Worm (Caenorhabditis elegans) whole organism, L1 larva: ENCODE measurements around the gene C07D10.5.

Experiments
- C04F5.9 ChIP-seq: sonication (generic microtip); optimal IDR thresholded peaks from 2 replicates; lab custom pipeline; 2016; ENCODE audit warnings: missing genetic modification characterization, missing compliant biosample characterization
- C16A3.4 ChIP-seq: fragments of 150-350 bp; optimal IDR thresholded peaks from 2 replicates; lab custom pipeline; 2014; ENCODE audit warnings: missing biosample characterization, missing genetic modification characterization
- C34B4.2 ChIP-seq: sonication (generic microtip); optimal IDR thresholded peaks from 2 replicates; lab custom pipeline; 2017; ENCODE audit warnings: mild to moderate bottlenecking, missing genetic modification characterization, missing compliant biosample characterization
- Y116A8C.19 ChIP-seq: sonication (generic microtip); optimal IDR thresholded peaks from 2 replicates; lab custom pipeline; 2016; ENCODE audit warnings: missing compliant biosample characterization, missing genetic modification characterization, borderline replicate concordance
- aha-1 ChIP-seq: fragments of 150-350 bp; optimal IDR thresholded peaks from 2 replicates; lab custom pipeline; 2014; ENCODE audit warnings: missing biosample characterization, missing genetic modification characterization
- alr-1 ChIP-seq: fragments of 200-800 bp; sonication (Bioruptor generic); optimal IDR thresholded peaks from 2 replicates; lab custom pipeline; 2018; ENCODE audit warnings: borderline replicate concordance, mild to moderate bottlenecking, missing genetic modification characterization, missing compliant biosample characterization
- aly-2 ChIP-seq: fragments of 150-350 bp; optimal IDR thresholded peaks from 2 replicates; lab custom pipeline; 2014; ENCODE audit warnings: missing biosample characterization, missing genetic modification characterization
- ama-1 ChIP-seq: fragments of 150-350 bp; optimal IDR thresholded peaks from 2 replicates; lab custom pipeline; 2014
- blmp-1 ChIP-seq: fragments of 150-350 bp; optimal IDR thresholded peaks from 2 replicates; lab custom pipeline; 2014; ENCODE audit warnings: missing biosample characterization, missing genetic modification characterization
- ceh-8 ChIP-seq: fragments of 200-800 bp; sonication (Bioruptor generic); optimal IDR thresholded peaks from 2 replicates; lab custom pipeline; 2018; ENCODE audit warnings: mild to moderate bottlenecking, missing genetic modification characterization, moderate library complexity, missing compliant biosample characterization
- ceh-82 ChIP-seq, 3 experiments: fragments of 150-350 bp in 1 of 3; sonication (generic microtip) in 2 of 3; optimal IDR thresholded peaks; 2 replicates each; lab custom pipeline; 2014 to 2017; ENCODE audit warnings: missing biosample characterization in 3 of 3, missing genetic modification characterization in 3 of 3
- ceh-88 ChIP-seq: fragments of 200-800 bp; sonication (Bioruptor generic); IDR thresholded peaks from 2 replicates; pipeline ENCODE4 v1.3.6; 2022; ENCODE audit warnings: missing genetic modification characterization, missing compliant biosample characterization
- dsc-1 ChIP-seq: sonication (generic microtip); optimal IDR thresholded peaks from 2 replicates; lab custom pipeline; 2016; ENCODE audit warnings: mild to moderate bottlenecking, missing genetic modification characterization, missing compliant biosample characterization
- efl-1 ChIP-seq, 4 experiments: fragments of 150-350 bp; optimal IDR thresholded peaks in 3 of 4; peaks in 1 of 4; 1 replicate in 1 of 4; 2 replicates in 3 of 4; lab custom pipeline; 2014; ENCODE audit warnings: missing biosample characterization in 2 of 4, missing genetic modification characterization in 2 of 4, missing genetic modification reagents in 2 of 4
- efl-3 ChIP-seq: fragments of 200-800 bp; sonication (Bioruptor generic); optimal IDR thresholded peaks from 2 replicates; lab custom pipeline; 2018; ENCODE audit warnings: mild to moderate bottlenecking, missing genetic modification characterization, missing compliant biosample characterization
- elt-2 ChIP-seq: sonication (generic microtip); optimal IDR thresholded peaks from 2 replicates; lab custom pipeline; 2016; ENCODE audit warnings: missing genetic modification characterization, mild to moderate bottlenecking, inconsistent platforms, missing compliant biosample characterization, missing genetic modification reagents
- elt-3 ChIP-seq, 6 experiments: fragments of 150-350 bp in 1 of 6; sonication (generic microtip); optimal IDR thresholded peaks; 2 replicates each; lab custom pipeline; 2017 to 2018; ENCODE audit warnings: missing biosample characterization in 6 of 6, missing genetic modification characterization in 6 of 6, inconsistent platforms in 1 of 6
- ets-5 ChIP-seq: fragments of 200-800 bp; sonication (Bioruptor generic); IDR thresholded peaks from 2 replicates; pipeline ENCODE4 v1.3.6; 2022; ENCODE audit warnings: missing genetic modification characterization, missing compliant biosample characterization
- fkh-10 ChIP-seq: sonication (generic microtip); optimal IDR thresholded peaks from 2 replicates; lab custom pipeline; 2017; ENCODE audit warnings: missing biosample characterization, missing genetic modification reagents, missing genetic modification characterization
- fkh-8 ChIP-seq: sonication (generic microtip); optimal IDR thresholded peaks from 2 replicates; lab custom pipeline; 2016; ENCODE audit warnings: mild to moderate bottlenecking, missing genetic modification characterization, missing compliant biosample characterization
- fos-1 ChIP-seq: fragments of 150-350 bp; optimal IDR thresholded peaks from 2 replicates; lab custom pipeline; 2014; ENCODE audit warnings: missing biosample characterization, missing genetic modification characterization
- hlh-17 ChIP-seq: fragments of 200-800 bp; sonication (Bioruptor generic); optimal IDR thresholded peaks from 2 replicates; lab custom pipeline; 2018; ENCODE audit warnings: missing genetic modification characterization, mild to moderate bottlenecking, missing compliant biosample characterization, moderate library complexity, borderline replicate concordance
- hpl-2 ChIP-seq: fragments of 150-350 bp; optimal IDR thresholded peaks from 2 replicates; lab custom pipeline; 2014; ENCODE audit warnings: missing biosample characterization, missing genetic modification reagents, missing genetic modification characterization
- irx-1 ChIP-seq: sonication (generic microtip); optimal IDR thresholded peaks from 2 replicates; lab custom pipeline; 2016; ENCODE audit warnings: missing genetic modification characterization, missing compliant biosample characterization
- lin-14 ChIP-seq: fragments of 200-800 bp; sonication (Bioruptor generic); optimal IDR thresholded peaks from 2 replicates; lab custom pipeline; 2018; ENCODE audit warnings: mild to moderate bottlenecking, missing genetic modification characterization, moderate library complexity, missing compliant biosample characterization
- lin-15B ChIP-seq: fragments of 150-350 bp; sonication (generic microtip); optimal IDR thresholded peaks from 3 replicates; lab custom pipeline; 2014; ENCODE audit warnings: missing biosample characterization, missing genetic modification characterization
- lin-39 ChIP-seq: fragments of 150-350 bp; optimal IDR thresholded peaks from 2 replicates; lab custom pipeline; 2014; ENCODE audit warnings: missing biosample characterization, missing genetic modification reagents, missing genetic modification characterization
- lsy-2 ChIP-seq, 2 experiments: fragments of 150-350 bp; optimal IDR thresholded peaks; 2 replicates each; lab custom pipeline; 2014; ENCODE audit warnings: missing biosample characterization in 2 of 2, missing genetic modification characterization in 2 of 2
- mdl-1 ChIP-seq, 2 experiments: fragments of 150-350 bp; optimal IDR thresholded peaks; 2 replicates each; lab custom pipeline; 2014 to 2017; ENCODE audit warnings: missing biosample characterization in 2 of 2, missing genetic modification characterization in 2 of 2, inconsistent platforms in 1 of 2
- mep-1 ChIP-seq: fragments of 150-350 bp; optimal IDR thresholded peaks from 2 replicates; lab custom pipeline; 2014; ENCODE audit warnings: missing biosample characterization, missing genetic modification characterization
- nhr-19 ChIP-seq: fragments of 200-800 bp; sonication (Bioruptor generic); conservative IDR thresholded peaks from 2 replicates; pipeline ENCODE4 v1.3.6; 2022; ENCODE audit warnings: missing genetic modification characterization, missing compliant biosample characterization
- nhr-20 ChIP-seq: sonication (generic microtip); optimal IDR thresholded peaks from 2 replicates; lab custom pipeline; 2016; ENCODE audit warnings: mild to moderate bottlenecking, missing genetic modification characterization, missing compliant biosample characterization
- nhr-28 ChIP-seq: fragments of 150-350 bp; optimal IDR thresholded peaks from 2 replicates; lab custom pipeline; 2014; ENCODE audit warnings: missing biosample characterization, missing genetic modification characterization
- nhr-47 ChIP-seq: sonication (generic microtip); optimal IDR thresholded peaks from 2 replicates; lab custom pipeline; 2016; ENCODE audit warnings: mild to moderate bottlenecking, missing genetic modification characterization, moderate library complexity, missing compliant biosample characterization
- nhr-71 ChIP-seq: sonication (generic microtip); optimal IDR thresholded peaks from 2 replicates; lab custom pipeline; 2016; ENCODE audit warnings: mild to moderate bottlenecking, missing genetic modification characterization, moderate library complexity, missing compliant biosample characterization
- nhr-76 ChIP-seq: sonication (generic microtip); optimal IDR thresholded peaks from 2 replicates; lab custom pipeline; 2017; ENCODE audit warnings: missing biosample characterization, missing genetic modification characterization
- nhr-77 ChIP-seq: fragments of 150-350 bp; optimal IDR thresholded peaks from 2 replicates; lab custom pipeline; 2014; ENCODE audit warnings: missing biosample characterization, missing genetic modification characterization
- nhr-84 ChIP-seq: sonication (generic microtip); optimal IDR thresholded peaks from 2 replicates; lab custom pipeline; 2017; ENCODE audit warnings: missing biosample characterization, missing genetic modification characterization
- nhr-85 ChIP-seq: sonication (generic microtip); peaks from one replicate; lab custom pipeline; 2016; ENCODE audit warnings: missing genetic modification characterization, inconsistent platforms, missing compliant biosample characterization
- pax-3 ChIP-seq: fragments of 200-800 bp; sonication (Bioruptor generic); optimal IDR thresholded peaks from 2 replicates; lab custom pipeline; 2018; ENCODE audit warnings: mild to moderate bottlenecking, missing genetic modification characterization, moderate library complexity, missing compliant biosample characterization
- pqm-1 ChIP-seq: sonication (generic microtip); optimal IDR thresholded peaks from 3 replicates; lab custom pipeline; 2017; ENCODE audit warnings: missing biosample characterization, missing genetic modification characterization
- skn-1 ChIP-seq: fragments of 150-350 bp; optimal IDR thresholded peaks from 2 replicates; lab custom pipeline; 2014; ENCODE audit warnings: missing biosample characterization, missing genetic modification characterization
- swsn-7 ChIP-seq: sonication (generic microtip); optimal IDR thresholded peaks from 2 replicates; lab custom pipeline; 2016; ENCODE audit warnings: missing genetic modification characterization, missing compliant biosample characterization
- unc-130 ChIP-seq: fragments of 150-350 bp; optimal IDR thresholded peaks from 2 replicates; lab custom pipeline; 2017; ENCODE audit warnings: missing biosample characterization, missing genetic modification characterization, inconsistent platforms
- xbp-1 ChIP-seq: sonication (generic microtip); optimal IDR thresholded peaks from 2 replicates; lab custom pipeline; 2016; ENCODE audit warnings: missing genetic modification characterization, missing compliant biosample characterization
- zag-1 ChIP-seq: fragments of 150-350 bp; optimal IDR thresholded peaks from 2 replicates; lab custom pipeline; 2014; ENCODE audit warnings: missing biosample characterization, missing genetic modification characterization
- zip-4 ChIP-seq: fragments of 200-800 bp; sonication (Bioruptor generic); optimal IDR thresholded peaks from 2 replicates; lab custom pipeline; 2018; ENCODE audit warnings: mild to moderate bottlenecking, missing genetic modification characterization, moderate library complexity, missing compliant biosample characterization
- ztf-4 ChIP-seq: fragments of 150-350 bp; optimal IDR thresholded peaks from 2 replicates; lab custom pipeline; 2014; ENCODE audit warnings: missing biosample characterization, missing genetic modification characterization

The C07D10.5 gene

ce11 chrII:7340703-7341102, 40.7 kb upstream of the C07D10.5 start:
- no peak for TF ChIP-seq C34B4.2
- TF ChIP-seq ztf-4 (tag; lab: Kevin White, UChicago): no peak
- no peak for TF ChIP-seq ama-1 (lab: Kevin White, UChicago)
- TF ChIP-seq C04F5.9 (tag; lab: Kevin White, UChicago): no peak

ce11 chrII:7341572-7342303, 39.6 kb upstream of the C07D10.5 start:
- TF ChIP-seq ceh-8 (GFP tag; lab: Kevin White, UChicago): no peak
- no peak for TF ChIP-seq pax-3 (tag; lab: Kevin White, UChicago)
- TF ChIP-seq mdl-1 (tag; optimal IDR thresholded peaks at IDR 0.05; lab: Kevin White, UChicago): peak in 1 of 2 experiments; percentile 16
- no peak for TF ChIP-seq efl-3 (GFP tag; lab: Kevin White, UChicago)
- TF ChIP-seq ets-5 (GFP tag; lab: Robert Waterston, UW): no peak
- TF ChIP-seq efl-1 (optimal IDR thresholded peaks at IDR 0.05; lab: Kevin White, UChicago): no peak
- TF ChIP-seq efl-1 (GFP tag; optimal IDR thresholded peaks at IDR 0.05 in 1 of 2; lab: Kevin White, UChicago): peak in 1 of 2 experiments; percentile 87
- peak; percentile 19 for TF ChIP-seq nhr-71 (tag; lab: Kevin White, UChicago)
- no peak for TF ChIP-seq pqm-1 (tag; lab: Kevin White, UChicago)
- no peak for TF ChIP-seq lin-14 (GFP tag; lab: Kevin White, UChicago)
- no peak for TF ChIP-seq swsn-7 (tag; lab: Kevin White, UChicago)
- peak; percentile 19; the same call in 1 of the 2 replicates for TF ChIP-seq nhr-19
- TF ChIP-seq zag-1 (tag; lab: Kevin White, UChicago): no peak
- no peak for TF ChIP-seq elt-2
- peak; percentile 57 for TF ChIP-seq fkh-8 (tag; lab: Kevin White, UChicago)
- TF ChIP-seq dsc-1 (tag; lab: Kevin White, UChicago): peak; percentile 24
- no peak for TF ChIP-seq mep-1 (tag; lab: Kevin White, UChicago)
- no peak for TF ChIP-seq xbp-1 (tag; lab: Kevin White, UChicago)
- no peak for TF ChIP-seq nhr-76 (tag; lab: Kevin White, UChicago)
- TF ChIP-seq blmp-1: peak; percentile 60
- no peak for TF ChIP-seq aly-2 (tag; lab: Kevin White, UChicago)
- peak; percentile 19 for TF ChIP-seq nhr-47
- TF ChIP-seq C16A3.4 (tag; lab: Kevin White, UChicago): no peak
- no peak for TF ChIP-seq irx-1
- no peak for TF ChIP-seq ama-1 (lab: Kevin White, UChicago)
- TF ChIP-seq lin-39 (tag; lab: Kevin White, UChicago): no peak
- TF ChIP-seq unc-130 (tag; lab: Kevin White, UChicago): no peak
- no peak for TF ChIP-seq fos-1
- TF ChIP-seq nhr-20: peak; percentile 41
- TF ChIP-seq nhr-77 (tag; lab: Kevin White, UChicago): no peak
- no peak for TF ChIP-seq zip-4
- TF ChIP-seq elt-3 (tag; optimal IDR thresholded peaks at IDR 0.05; lab: Kevin White, UChicago): peak in 1 of 6 experiments; percentile 55
- TF ChIP-seq aha-1 (tag; lab: Kevin White, UChicago): no peak
- TF ChIP-seq fkh-10 (GFP tag; lab: Kevin White, UChicago): no peak
- TF ChIP-seq Y116A8C.19 (tag; lab: Kevin White, UChicago): no peak
- TF ChIP-seq alr-1 (tag; lab: Kevin White, UChicago): no peak
- no peak for TF ChIP-seq nhr-28 (tag; lab: Kevin White, UChicago)
- no peak for TF ChIP-seq nhr-84 (tag; lab: Kevin White, UChicago)
- no peak for TF ChIP-seq hpl-2 (GFP tag; lab: Kevin White, UChicago)
- TF ChIP-seq hlh-17 (GFP tag; lab: Kevin White, UChicago): no peak
- TF ChIP-seq skn-1: no peak
- no peak for TF ChIP-seq ceh-88 (GFP tag; lab: Robert Waterston, UW)
- TF ChIP-seq ceh-82 (tag; optimal IDR thresholded peaks at IDR 0.05; lab: Kevin White, UChicago): no peak
- TF ChIP-seq lsy-2 (tag; optimal IDR thresholded peaks at IDR 0.05; lab: Kevin White, UChicago): no peak
- TF ChIP-seq lin-15B (tag; lab: Kevin White, UChicago): no peak
- peak; percentile 90 for TF ChIP-seq nhr-85 (tag; lab: Kevin White, UChicago)
